Worm (Caenorhabditis elegans): ENCODE results near the gene faxc-2.
"Not testable (repeated sequence)": the region's sequence is repeated elsewhere in the genome, so short reads cannot be mapped to it uniquely, and the experiment has no call there.

The faxc-2 gene

DNA sequence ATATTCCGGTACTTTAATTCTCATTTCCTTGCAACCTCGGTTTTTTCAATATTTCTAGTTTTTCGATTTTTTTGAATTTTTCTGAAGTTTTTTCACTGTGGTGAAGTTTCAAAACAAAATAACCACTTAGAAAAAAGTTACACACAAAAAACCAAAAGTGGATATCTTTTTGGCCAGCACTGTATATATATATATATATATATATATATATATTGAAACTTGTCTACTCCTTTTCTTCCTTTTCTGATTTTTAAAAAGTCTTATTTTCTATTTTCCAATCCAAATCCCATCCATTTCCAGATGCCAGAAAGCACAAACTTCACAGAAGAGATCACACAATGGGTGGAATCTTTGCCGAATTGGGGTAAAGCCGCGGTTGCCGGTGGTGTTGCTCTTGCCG is at the start of gene faxc-2:
TSS of gene faxc-2 (plus strand) at position 301 of the 400 bp plus-strand sequence.
- TF ChIP-seq cog-1 (tag; optimal IDR thresholded peaks at IDR 0.05); med-1 (GFP tag; optimal IDR thresholded peaks at IDR 0.05; ENCODE audit: insufficient read depth); tab-1 (GFP tag; IDR thresholded peaks at IDR 0.05): not testable (repeated sequence)

DNA sequence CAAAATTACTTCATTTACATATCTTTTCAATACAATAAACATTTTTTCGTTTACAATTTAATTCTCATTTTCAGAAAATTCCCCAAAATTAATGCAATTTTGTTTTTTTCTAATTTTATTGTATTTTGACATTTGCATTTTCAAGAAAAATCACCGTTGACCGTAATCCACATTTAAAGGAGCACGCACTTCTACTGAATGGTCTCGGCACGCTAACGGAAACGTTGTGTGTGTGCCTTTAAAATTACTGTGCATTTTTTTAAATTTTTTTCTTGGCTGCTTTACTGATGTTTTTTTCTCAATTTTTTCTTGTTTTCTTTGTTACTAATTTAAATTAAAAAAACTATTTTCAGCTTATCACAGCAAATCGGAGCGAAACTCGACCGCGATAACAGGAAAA is 48.5 kb upstream of the faxc-2 start:
- TF ChIP-seq ztf-23 (GFP tag; IDR thresholded peaks at IDR 0.05): no peak
- TF ChIP-seq T22C8.4 (GFP tag; IDR thresholded peaks at IDR 0.05): no peak
- TF ChIP-seq med-1 (GFP tag; optimal IDR thresholded peaks at IDR 0.05; ENCODE audit: insufficient read depth): no peak
- TF ChIP-seq flt-1 (GFP tag; IDR thresholded peaks at IDR 0.05): no peak
- no peak for TF ChIP-seq ztf-29 (GFP tag; IDR thresholded peaks at IDR 0.05)
- no peak for TF ChIP-seq klf-2 (GFP tag; conservative IDR thresholded peaks at IDR 0.05)
- no peak for TF ChIP-seq cog-1 (tag; optimal IDR thresholded peaks at IDR 0.05)
- TF ChIP-seq tab-1 (GFP tag; IDR thresholded peaks at IDR 0.05): no peak
- no peak for TF ChIP-seq ref-1 (GFP tag; conservative IDR thresholded peaks at IDR 0.05)

DNA sequence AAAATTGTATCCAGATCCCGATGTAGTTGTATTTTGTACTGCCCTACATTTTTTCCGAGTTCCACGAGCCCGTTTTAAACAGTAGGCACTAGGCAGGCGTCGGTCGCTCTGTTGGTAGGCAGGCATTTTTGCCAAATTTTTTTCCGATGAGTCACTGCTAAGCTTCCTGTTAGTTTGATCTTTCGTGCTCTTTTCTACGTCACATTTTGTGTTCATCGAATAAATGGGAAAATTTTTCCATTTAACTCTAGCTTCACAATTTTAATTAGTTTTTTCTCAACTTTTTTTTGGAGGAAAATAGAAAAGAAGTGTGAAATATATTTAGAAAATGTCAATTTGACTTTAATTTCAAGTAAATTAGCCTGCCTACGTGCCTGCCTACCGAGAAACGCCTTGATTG is 41.8 kb upstream of the faxc-2 start:
- TF ChIP-seq T22C8.4 (GFP tag; IDR thresholded peaks at IDR 0.05) (no peak), tab-1 (GFP tag; IDR thresholded peaks at IDR 0.05) (no peak), flt-1 (GFP tag; IDR thresholded peaks at IDR 0.05) (no peak), klf-2 (GFP tag; conservative IDR thresholded peaks at IDR 0.05) (no peak), cog-1 (tag; optimal IDR thresholded peaks at IDR 0.05) (no peak)

DNA sequence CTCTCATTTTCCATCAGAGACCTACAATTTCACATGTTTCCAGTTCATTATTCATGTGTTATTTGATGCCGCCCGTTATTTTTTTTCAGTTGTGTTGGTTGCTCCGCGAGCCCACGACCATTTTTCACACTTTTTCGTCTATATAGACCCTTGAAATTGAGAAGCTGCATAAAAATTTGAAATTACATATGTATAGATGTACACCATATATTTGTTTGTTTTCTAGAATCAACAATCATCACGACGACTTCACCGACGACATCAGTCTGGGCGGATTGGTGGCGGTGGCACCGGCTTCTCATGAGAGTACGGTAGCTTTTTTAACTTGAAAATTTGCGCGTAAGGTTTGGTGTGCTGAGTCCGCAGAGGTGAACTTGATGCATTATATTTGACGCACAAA is 38.3 kb upstream of the faxc-2 start, which contains the start of gene Y48C3A.5:
TSS of gene Y48C3A.5 (plus strand) at position 301 of the 400 bp plus-strand sequence.
- TF ChIP-seq ztf-23 (GFP tag; IDR thresholded peaks at IDR 0.05) (no peak), ztf-29 (GFP tag; IDR thresholded peaks at IDR 0.05) (no peak), cog-1 (tag; optimal IDR thresholded peaks at IDR 0.05) (no peak), med-1 (GFP tag; optimal IDR thresholded peaks at IDR 0.05; ENCODE audit: insufficient read depth) (no peak), tab-1 (GFP tag; IDR thresholded peaks at IDR 0.05) (no peak), klf-2 (GFP tag; conservative IDR thresholded peaks at IDR 0.05) (no peak), ref-1 (GFP tag; conservative IDR thresholded peaks at IDR 0.05) (no peak), flt-1 (GFP tag; IDR thresholded peaks at IDR 0.05) (no peak), T22C8.4 (GFP tag; IDR thresholded peaks at IDR 0.05) (no peak)

DNA sequence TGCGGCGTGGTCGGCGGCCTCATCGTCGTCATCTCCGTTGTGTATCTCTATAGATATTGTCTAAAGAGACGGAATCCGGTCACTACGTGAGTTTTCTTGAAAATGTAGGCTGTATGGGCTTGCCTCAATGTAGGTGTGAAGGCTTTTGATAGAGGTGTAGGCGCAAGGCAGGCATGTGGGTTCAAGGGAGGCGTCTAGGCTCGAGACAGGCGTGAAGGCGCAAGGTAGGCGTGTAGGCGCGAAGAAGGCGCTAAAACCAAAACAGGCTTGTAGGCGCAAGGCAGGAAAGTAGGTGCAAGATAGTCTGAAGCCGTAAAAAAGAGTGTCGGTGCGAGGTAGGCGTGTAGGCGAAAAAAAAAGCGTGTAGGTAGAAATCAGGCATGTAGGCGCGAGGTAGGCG is 30.9 kb upstream of the faxc-2 start:
- TF ChIP-seq ztf-23 (GFP tag; IDR thresholded peaks at IDR 0.05) (no peak), T22C8.4 (GFP tag; IDR thresholded peaks at IDR 0.05) (no peak), tab-1 (GFP tag; IDR thresholded peaks at IDR 0.05) (no peak), flt-1 (GFP tag; IDR thresholded peaks at IDR 0.05) (no peak), ref-1 (GFP tag; conservative IDR thresholded peaks at IDR 0.05) (no peak)

DNA sequence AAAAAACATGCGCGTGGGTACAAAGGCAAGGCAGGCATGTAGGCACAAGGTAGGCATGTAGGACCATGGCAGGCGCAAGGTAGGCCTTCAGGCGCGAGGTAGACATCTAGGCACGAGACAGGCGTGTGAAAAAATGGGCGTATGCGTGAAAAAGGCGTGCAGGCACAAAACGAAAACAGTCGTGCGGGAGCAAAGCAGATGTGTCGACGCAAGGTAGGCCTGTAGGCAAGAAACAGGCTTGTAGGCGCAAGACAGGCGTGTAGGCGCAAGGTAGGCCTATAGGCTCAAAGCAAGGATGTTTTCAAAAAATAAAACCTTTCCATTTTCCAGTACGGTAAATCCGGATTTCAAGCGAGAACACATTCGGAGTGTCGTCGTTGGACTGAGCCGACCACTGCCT is 30.4 kb upstream of the faxc-2 start:
- TF ChIP-seq klf-2 (GFP tag; conservative IDR thresholded peaks at IDR 0.05) (no peak), T22C8.4 (GFP tag; IDR thresholded peaks at IDR 0.05) (no peak), tab-1 (GFP tag; IDR thresholded peaks at IDR 0.05) (no peak), med-1 (GFP tag; optimal IDR thresholded peaks at IDR 0.05; ENCODE audit: insufficient read depth) (no peak), cog-1 (tag; optimal IDR thresholded peaks at IDR 0.05) (no peak), ztf-29 (GFP tag; IDR thresholded peaks at IDR 0.05) (no peak), ref-1 (GFP tag; conservative IDR thresholded peaks at IDR 0.05) (no peak), ztf-23 (GFP tag; IDR thresholded peaks at IDR 0.05) (no peak), flt-1 (GFP tag; IDR thresholded peaks at IDR 0.05) (no peak)

DNA sequence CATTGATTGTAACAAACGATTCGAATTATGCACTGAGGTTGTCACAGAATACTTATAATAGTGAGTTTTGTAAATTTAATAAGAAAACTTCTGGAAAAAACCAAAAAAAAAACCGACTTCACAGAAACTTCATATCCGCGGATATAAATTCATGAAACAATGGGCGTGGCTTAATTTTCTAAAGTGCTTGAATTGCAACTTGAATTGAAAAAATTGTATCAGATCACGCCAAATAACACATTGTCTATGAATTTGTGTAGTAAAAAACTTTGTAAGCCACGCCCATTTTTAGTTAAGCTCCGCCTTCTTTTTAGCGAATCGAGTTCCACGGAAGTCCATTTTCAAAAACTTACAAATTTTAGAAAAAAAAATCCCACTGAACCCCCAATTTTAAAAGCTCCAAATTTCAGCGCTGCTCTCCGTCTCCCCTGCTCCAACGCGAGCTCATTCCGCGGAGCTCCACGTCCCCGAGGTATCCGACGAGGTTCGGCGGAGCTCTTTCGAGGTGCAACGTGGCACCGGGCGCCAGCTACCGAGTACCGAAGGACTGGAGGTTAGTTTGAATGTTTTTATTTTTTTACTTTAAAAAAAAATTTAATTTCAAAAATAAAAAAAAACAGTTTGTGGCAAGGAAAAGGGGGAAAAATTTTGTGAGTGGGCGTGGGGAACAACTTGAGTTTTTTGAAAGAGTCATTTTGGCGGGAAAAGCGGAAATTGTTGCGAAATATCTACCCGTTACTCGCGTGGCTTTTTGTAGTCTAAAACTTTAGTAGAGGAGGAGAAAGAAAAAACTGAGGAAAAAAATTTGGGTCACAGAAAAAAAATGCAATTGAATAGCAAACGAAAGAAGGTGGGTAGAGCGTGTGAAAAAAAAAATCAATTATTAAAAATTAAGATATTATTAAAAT is 29.6 kb upstream of the faxc-2 start:
- TF ChIP-seq klf-2 (GFP tag; conservative IDR thresholded peaks at IDR 0.05) (no peak), tab-1 (GFP tag; IDR thresholded peaks at IDR 0.05) (no peak), cog-1 (tag; optimal IDR thresholded peaks at IDR 0.05) (no peak), ref-1 (GFP tag; conservative IDR thresholded peaks at IDR 0.05) (no peak), ztf-29 (GFP tag; IDR thresholded peaks at IDR 0.05) (no peak), med-1 (GFP tag; optimal IDR thresholded peaks at IDR 0.05; ENCODE audit: insufficient read depth) (no peak)

DNA sequence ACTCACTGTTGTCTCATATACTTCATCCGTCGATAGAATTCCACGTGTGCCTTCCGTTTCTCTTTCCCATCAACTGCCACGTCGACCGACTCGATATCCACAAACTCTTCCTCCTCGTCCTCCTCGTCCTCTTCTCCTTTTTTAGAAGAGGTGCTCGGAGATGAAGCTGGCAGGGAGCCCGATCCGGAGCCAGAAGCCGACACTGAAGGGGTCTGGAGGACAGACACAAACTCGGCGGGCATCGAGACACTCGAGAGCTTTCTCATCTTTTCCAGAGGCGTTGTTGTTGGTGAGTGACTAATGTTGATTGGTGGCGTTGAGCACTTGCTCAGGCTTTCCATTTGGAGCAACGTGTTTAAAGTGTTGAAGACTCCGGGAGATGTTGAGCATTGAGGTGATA is 26.5 kb upstream of the faxc-2 start:
- no peak for TF ChIP-seq flt-1 (GFP tag; IDR thresholded peaks at IDR 0.05)
- TF ChIP-seq ztf-29 (GFP tag; IDR thresholded peaks at IDR 0.05): no peak
- TF ChIP-seq klf-2 (GFP tag; conservative IDR thresholded peaks at IDR 0.05): no peak
- TF ChIP-seq cog-1 (tag; optimal IDR thresholded peaks at IDR 0.05): no peak

DNA sequence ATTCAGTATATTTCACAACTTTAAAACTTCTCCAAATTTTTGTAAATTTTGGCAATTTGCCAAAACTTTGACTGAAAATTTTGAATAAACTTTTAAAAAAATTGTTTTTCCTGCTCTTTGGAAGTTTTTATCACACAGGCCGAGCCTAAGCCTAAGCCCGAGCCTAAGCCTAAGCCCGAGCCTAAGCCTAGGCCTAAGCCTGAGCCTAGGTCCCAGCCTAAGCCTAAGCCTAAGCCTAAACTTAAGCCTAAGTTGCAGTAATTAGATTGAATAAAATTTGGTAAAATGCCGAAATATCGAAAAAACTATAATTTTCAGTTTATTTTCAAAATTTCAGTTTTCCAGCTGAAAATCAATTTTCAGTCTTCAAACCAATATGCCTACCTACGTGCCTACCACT is 25.6 kb upstream of the faxc-2 start:
- TF ChIP-seq cog-1 (tag; optimal IDR thresholded peaks at IDR 0.05): no peak
- TF ChIP-seq med-1 (GFP tag; optimal IDR thresholded peaks at IDR 0.05; ENCODE audit: insufficient read depth): no peak
- no peak for TF ChIP-seq ref-1 (GFP tag; conservative IDR thresholded peaks at IDR 0.05)
- TF ChIP-seq klf-2 (GFP tag; conservative IDR thresholded peaks at IDR 0.05): no peak
- no peak for TF ChIP-seq ztf-23 (GFP tag; IDR thresholded peaks at IDR 0.05)
- no peak for TF ChIP-seq flt-1 (GFP tag; IDR thresholded peaks at IDR 0.05)
- no peak for TF ChIP-seq T22C8.4 (GFP tag; IDR thresholded peaks at IDR 0.05)
- no peak for TF ChIP-seq ztf-29 (GFP tag; IDR thresholded peaks at IDR 0.05)
- TF ChIP-seq tab-1 (GFP tag; IDR thresholded peaks at IDR 0.05): no peak

DNA sequence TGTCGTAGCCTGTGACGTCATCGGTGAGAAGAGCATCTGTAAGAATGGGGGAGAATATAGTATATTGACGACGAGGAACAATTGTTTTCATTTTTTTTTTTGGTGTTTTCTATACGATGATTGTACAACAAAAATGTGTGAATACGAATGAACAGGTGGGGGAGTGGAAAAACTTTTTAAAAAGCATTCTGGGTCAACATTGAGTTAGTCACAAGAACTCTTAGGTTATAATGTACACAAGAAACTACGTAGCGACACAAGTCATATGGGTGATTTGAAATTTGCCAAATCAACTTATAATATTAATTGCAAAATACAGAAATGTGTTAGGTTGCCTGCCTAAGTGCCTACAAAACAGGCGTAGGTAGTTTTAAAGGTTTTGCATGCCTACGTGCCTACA is 24.9 kb upstream of the faxc-2 start:
- no peak for TF ChIP-seq ztf-23 (GFP tag; IDR thresholded peaks at IDR 0.05)
- no peak for TF ChIP-seq med-1 (GFP tag; optimal IDR thresholded peaks at IDR 0.05; ENCODE audit: insufficient read depth)
- no peak for TF ChIP-seq flt-1 (GFP tag; IDR thresholded peaks at IDR 0.05)
- TF ChIP-seq ref-1 (GFP tag; conservative IDR thresholded peaks at IDR 0.05): no peak
- no peak for TF ChIP-seq cog-1 (tag; optimal IDR thresholded peaks at IDR 0.05)
- TF ChIP-seq ztf-29 (GFP tag; IDR thresholded peaks at IDR 0.05): no peak
- no peak for TF ChIP-seq klf-2 (GFP tag; conservative IDR thresholded peaks at IDR 0.05)
- TF ChIP-seq T22C8.4 (GFP tag; IDR thresholded peaks at IDR 0.05): no peak
- TF ChIP-seq tab-1 (GFP tag; IDR thresholded peaks at IDR 0.05): no peak
